Fruit fly (Drosophila melanogaster) whole organism, embryonic: ENCODE measurements around the gene Syt12.

ENCODE experiments used
- CG10431 ChIP-seq: fragments of 200-800 bp; sonication (Bioruptor generic); optimal IDR thresholded peaks from 3 replicates; lab custom pipeline; 2018; ENCODE audit warnings: missing biosample characterization, mild to moderate bottlenecking, missing genetic modification characterization
- CG11398 ChIP-seq: fragments of 200-800 bp; sonication (Bioruptor generic); optimal IDR thresholded peaks from 2 replicates; lab custom pipeline; 2016; ENCODE audit warnings: missing biosample characterization, missing genetic modification characterization
- CG11560 ChIP-seq: fragments of 200-800 bp; sonication (Bioruptor generic); IDR thresholded peaks from 3 replicates; pipeline ENCODE4 v1.3.6; 2022; ENCODE audit warnings: missing biosample characterization, missing genetic modification characterization
- CG12744 ChIP-seq: fragments of 200-800 bp; sonication (Bioruptor generic); optimal IDR thresholded peaks from 2 replicates; lab custom pipeline; 2016; ENCODE audit warnings: missing biosample characterization, missing genetic modification characterization
- CG14014 ChIP-seq: fragments of 200-800 bp; sonication (Bioruptor generic); IDR thresholded peaks from 2 replicates; pipeline ENCODE4 v1.3.6; 2022; ENCODE audit warnings: missing biosample characterization, missing genetic modification characterization
- CG15269 ChIP-seq: fragments of 200-800 bp; sonication (Bioruptor generic); optimal IDR thresholded peaks from 2 replicates; lab custom pipeline; 2018; ENCODE audit warnings: missing biosample characterization, mild to moderate bottlenecking, missing genetic modification characterization, moderate library complexity
- CG15601 ChIP-seq: fragments of 200-800 bp; sonication (Bioruptor generic); optimal IDR thresholded peaks from 3 replicates; lab custom pipeline; 2019; ENCODE audit warnings: missing biosample characterization, mild to moderate bottlenecking, missing genetic modification characterization, moderate library complexity
- CG17612 ChIP-seq: fragments of 200-800 bp; sonication (Bioruptor generic); IDR thresholded peaks from 2 replicates; pipeline ENCODE4 v1.3.6; 2022; ENCODE audit warnings: missing biosample characterization, missing genetic modification characterization
- CG18619 ChIP-seq: fragments of 200-800 bp; sonication (Bioruptor generic); optimal IDR thresholded peaks from 3 replicates; lab custom pipeline; 2017; ENCODE audit warnings: missing biosample characterization, mild to moderate bottlenecking, missing genetic modification characterization
- CG3163 ChIP-seq: fragments of 200-800 bp; sonication (Bioruptor generic); optimal IDR thresholded peaks from 3 replicates; lab custom pipeline; 2016; ENCODE audit warnings: missing biosample characterization, missing genetic modification characterization
- CG32532 ChIP-seq: fragments of 200-800 bp; sonication (Bioruptor generic); IDR thresholded peaks from 2 replicates; pipeline ENCODE4 v1.3.6; 2022; ENCODE audit warnings: missing biosample characterization, missing genetic modification characterization
- CG32767 ChIP-seq: fragments of 200-800 bp; sonication (Bioruptor generic); IDR thresholded peaks from 2 replicates; pipeline ENCODE4 v1.3.6; 2022; ENCODE audit warnings: missing biosample characterization, missing genetic modification characterization
- CG34422 ChIP-seq: fragments of 200-800 bp; sonication (Bioruptor generic); IDR thresholded peaks from 3 replicates; pipeline ENCODE4 v1.3.6; 2022; ENCODE audit warnings: missing biosample characterization, missing genetic modification characterization
- CG4328 ChIP-seq: fragments of 200-800 bp; sonication (Bioruptor generic); optimal IDR thresholded peaks from 3 replicates; lab custom pipeline; 2017; ENCODE audit warnings: missing biosample characterization, missing genetic modification reagents, missing genetic modification characterization
- CG43689 ChIP-seq: fragments of 200-800 bp; sonication (Bioruptor generic); IDR thresholded peaks from 2 replicates; pipeline ENCODE4 v1.3.6; 2022; ENCODE audit warnings: missing biosample characterization, missing genetic modification characterization
- CG8359 ChIP-seq: fragments of 200-800 bp; sonication (Bioruptor generic); optimal IDR thresholded peaks from 2 replicates; lab custom pipeline; 2017; ENCODE audit warnings: missing biosample characterization, mild to moderate bottlenecking, missing genetic modification characterization, borderline replicate concordance
- CG8924 ChIP-seq: fragments of 200-800 bp; optimal IDR thresholded peaks from 3 replicates; lab custom pipeline; 2019; ENCODE audit warnings: missing biosample characterization, mild to moderate bottlenecking, missing genetic modification characterization, moderate library complexity
- CG9215 ChIP-seq: fragments of 200-800 bp; sonication (Bioruptor generic); IDR thresholded peaks from 2 replicates; pipeline ENCODE4 v1.3.6; 2022; ENCODE audit warnings: missing biosample characterization, missing genetic modification characterization
- CG9797 ChIP-seq: fragments of 200-800 bp; sonication (Bioruptor generic); optimal IDR thresholded peaks from 3 replicates; lab custom pipeline; 2018; ENCODE audit warnings: missing biosample characterization, mild to moderate bottlenecking, missing genetic modification characterization
- CG9876 ChIP-seq: fragments of 200-800 bp; sonication (Bioruptor generic); optimal IDR thresholded peaks from 2 replicates; lab custom pipeline; 2016; ENCODE audit warnings: missing biosample characterization, missing genetic modification characterization
- D ChIP-seq, 2 experiments: fragments of 200-800 bp in 1 of 2; fragments of >200 bp in 1 of 2; sonication (Bioruptor generic) in 1 of 2; optimal IDR thresholded peaks; 2 replicates in 1 of 2; 3 replicates in 1 of 2; lab custom pipeline; 2017; ENCODE audit warnings: mild to moderate bottlenecking in 1 of 2, missing biosample characterization in 1 of 2, missing genetic modification characterization in 1 of 2, missing genetic modification reagents in 1 of 2
- Doc3 ChIP-seq: fragments of 200-800 bp; sonication (Bioruptor generic); IDR thresholded peaks from 3 replicates; pipeline ENCODE4 v1.3.6; 2022; ENCODE audit warnings: missing biosample characterization, missing genetic modification characterization; ENCODE audit not compliant: partially characterized antibody
- Dp ChIP-seq: fragments of 200-800 bp; sonication (Bioruptor generic); optimal IDR thresholded peaks from 2 replicates; lab custom pipeline; 2018; ENCODE audit warnings: missing biosample characterization, mild to moderate bottlenecking, missing genetic modification characterization, moderate library complexity
- Fer3 ChIP-seq: fragments of 200-800 bp; sonication (Bioruptor generic); optimal IDR thresholded peaks from 2 replicates; lab custom pipeline; 2018; ENCODE audit warnings: missing biosample characterization, mild to moderate bottlenecking, missing genetic modification characterization, moderate library complexity
- GATAe ChIP-seq: fragments of 200-800 bp; sonication (Bioruptor generic); conservative IDR thresholded peaks from 2 replicates; pipeline ENCODE4 v1.3.6; 2022; ENCODE audit warnings: missing biosample characterization, missing genetic modification characterization
- Hand ChIP-seq: fragments of 200-800 bp; sonication (Bioruptor generic); optimal IDR thresholded peaks from 2 replicates; lab custom pipeline; 2017; ENCODE audit warnings: mild to moderate bottlenecking, missing biosample characterization, missing genetic modification reagents, missing genetic modification characterization
- MBD-R2 ChIP-seq: fragments of 200-800 bp; sonication (Bioruptor generic); IDR thresholded peaks from 2 replicates; pipeline ENCODE4 v1.3.6; 2022; ENCODE audit warnings: missing biosample characterization, missing genetic modification characterization
- NC2α ChIP-seq: fragments of 200-800 bp; sonication (Bioruptor generic); optimal IDR thresholded peaks from 2 replicates; lab custom pipeline; 2016; ENCODE audit warnings: missing biosample characterization, missing genetic modification characterization
- PHDP ChIP-seq: fragments of 200-800 bp; sonication (Bioruptor generic); optimal IDR thresholded peaks from 3 replicates; lab custom pipeline; 2018; ENCODE audit warnings: missing biosample characterization, mild to moderate bottlenecking, missing genetic modification characterization, moderate library complexity
- Trl ChIP-seq, 3 experiments: fragments of >200 bp in 2 of 3; fragments of 200-800 bp in 1 of 3; sonication (Bioruptor generic) in 1 of 3; optimal IDR thresholded peaks; 2 replicates in 1 of 3; 3 replicates in 2 of 3; lab custom pipeline; 2016 to 2017; ENCODE audit warnings: missing biosample characterization in 1 of 3, missing genetic modification characterization in 1 of 3
- Xbp1 ChIP-seq: fragments of 200-800 bp; sonication (Bioruptor generic); optimal IDR thresholded peaks from 3 replicates; lab custom pipeline; 2016; ENCODE audit warnings: missing biosample characterization, mild to moderate bottlenecking, missing genetic modification characterization
- ap ChIP-seq: fragments of 200-800 bp; sonication (Bioruptor generic); IDR thresholded peaks from 2 replicates; pipeline ENCODE4 v1.3.6; 2022; ENCODE audit warnings: missing biosample characterization, missing genetic modification characterization
- bab2 ChIP-seq: fragments of 200-800 bp; sonication (Bioruptor generic); optimal IDR thresholded peaks from 2 replicates; lab custom pipeline; 2016; ENCODE audit warnings: missing biosample characterization, missing genetic modification characterization
- bcd ChIP-seq: fragments of 200-800 bp; sonication (Bioruptor generic); optimal IDR thresholded peaks from 2 replicates; lab custom pipeline; 2017; ENCODE audit warnings: missing biosample characterization, mild to moderate bottlenecking, missing genetic modification characterization
- bigmax ChIP-seq: fragments of 200-800 bp; sonication (Bioruptor generic); optimal IDR thresholded peaks from 2 replicates; lab custom pipeline; 2018; ENCODE audit warnings: missing biosample characterization, mild to moderate bottlenecking, missing genetic modification characterization
- dpn ChIP-seq, 2 experiments: fragments of 200-800 bp; sonication (Bioruptor generic); optimal IDR thresholded peaks; 3 replicates each; lab custom pipeline; 2016; ENCODE audit warnings: missing biosample characterization in 2 of 2, missing genetic modification characterization in 2 of 2
- gem ChIP-seq: fragments of 200-800 bp; sonication (Bioruptor generic); optimal IDR thresholded peaks from 2 replicates; lab custom pipeline; 2019; ENCODE audit warnings: missing biosample characterization, mild to moderate bottlenecking, missing genetic modification characterization, moderate library complexity
- grau ChIP-seq: fragments of 200-800 bp; optimal IDR thresholded peaks from 3 replicates; lab custom pipeline; 2019; ENCODE audit warnings: missing biosample characterization, mild to moderate bottlenecking, missing genetic modification characterization, moderate library complexity
- hth ChIP-seq: fragments of >200 bp; optimal IDR thresholded peaks from 2 replicates; lab custom pipeline; 2017; ENCODE audit warnings: inconsistent platforms
- insv ChIP-seq, 2 experiments: fragments of 200-800 bp; sonication (Bioruptor generic); optimal IDR thresholded peaks; 3 replicates each; lab custom pipeline; 2016 to 2018; ENCODE audit warnings: missing biosample characterization in 2 of 2, missing genetic modification characterization in 2 of 2
- kah ChIP-seq: fragments of 200-800 bp; sonication (Bioruptor generic); optimal IDR thresholded peaks from 2 replicates; lab custom pipeline; 2018; ENCODE audit warnings: missing biosample characterization, mild to moderate bottlenecking, missing genetic modification characterization
- kay ChIP-seq: fragments of 200-800 bp; sonication (Bioruptor generic); optimal IDR thresholded peaks from 2 replicates; lab custom pipeline; 2016; ENCODE audit warnings: missing biosample characterization, missing genetic modification characterization
- lbe ChIP-seq: fragments of 200-800 bp; sonication (Bioruptor generic); optimal IDR thresholded peaks from 2 replicates; lab custom pipeline; 2016; ENCODE audit warnings: missing biosample characterization, mild to moderate bottlenecking, missing genetic modification characterization
- lmd ChIP-seq: fragments of 200-800 bp; sonication (Bioruptor generic); IDR thresholded peaks from 2 replicates; pipeline ENCODE4 v1.3.6; 2022; ENCODE audit warnings: missing biosample characterization, missing genetic modification characterization
- maf-S ChIP-seq: fragments of 200-800 bp; sonication (Bioruptor generic); optimal IDR thresholded peaks from 2 replicates; lab custom pipeline; 2016; ENCODE audit warnings: missing biosample characterization, missing genetic modification characterization
- salm ChIP-seq: fragments of 200-800 bp; sonication (Bioruptor generic); optimal IDR thresholded peaks from 2 replicates; lab custom pipeline; 2018; ENCODE audit warnings: missing biosample characterization, mild to moderate bottlenecking, missing genetic modification characterization
- sd ChIP-seq: fragments of 200-800 bp; sonication (Bioruptor generic); optimal IDR thresholded peaks from 3 replicates; lab custom pipeline; 2018; ENCODE audit warnings: missing biosample characterization, mild to moderate bottlenecking, missing genetic modification characterization, moderate library complexity
- stwl ChIP-seq: fragments of 200-800 bp; sonication (Bioruptor generic); optimal IDR thresholded peaks from 3 replicates; lab custom pipeline; 2018; ENCODE audit warnings: missing biosample characterization, mild to moderate bottlenecking, missing genetic modification characterization, moderate library complexity
- twi ChIP-seq: fragments of 200-800 bp; optimal IDR thresholded peaks from 2 replicates; lab custom pipeline; 2019; ENCODE audit warnings: missing biosample characterization, mild to moderate bottlenecking, missing genetic modification characterization, moderate library complexity
- unpg ChIP-seq: fragments of 200-800 bp; sonication (Bioruptor generic); optimal IDR thresholded peaks from 3 replicates; lab custom pipeline; 2018; ENCODE audit warnings: missing biosample characterization, mild to moderate bottlenecking, missing genetic modification characterization, moderate library complexity

Syt12 gene

DNA sequence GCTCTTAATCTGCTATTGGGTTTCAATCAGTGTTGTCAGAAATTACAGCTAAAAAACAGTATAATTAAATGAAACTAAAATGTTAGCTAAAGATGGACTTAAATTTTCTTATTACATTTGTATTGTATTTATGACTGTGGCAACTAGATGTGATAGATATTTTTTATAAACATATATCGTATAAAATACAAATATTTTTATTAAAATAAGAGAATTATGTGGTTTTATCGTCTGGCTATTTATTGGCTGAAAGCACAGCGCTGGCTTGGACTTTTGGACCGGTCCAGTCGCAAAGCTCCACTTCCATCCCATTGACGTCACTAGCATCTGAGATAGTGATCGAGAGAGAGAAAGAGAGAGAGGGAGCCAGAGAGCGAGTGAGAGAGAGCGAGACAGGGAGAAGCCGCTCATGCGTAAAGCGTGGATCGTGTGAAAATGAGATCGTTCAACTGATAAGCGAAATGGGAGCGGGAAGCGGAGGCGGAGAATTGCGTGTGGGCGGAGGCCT lies 39.6 kb upstream of the Syt12 start (continued):
- TF ChIP-seq dpn (GFP tag; optimal IDR thresholded peaks at IDR 0.05; lab: Kevin White, UChicago): peak in 1 of 2 experiments; percentile 11
- no peak for TF ChIP-seq insv (GFP tag; optimal IDR thresholded peaks at IDR 0.05; lab: Kevin White, UChicago)
- TF ChIP-seq bcd (GFP tag; lab: Kevin White, UChicago): peak; percentile 39
- peak; percentile 39 for TF ChIP-seq salm (tag; lab: Kevin White, UChicago)
- no peak; the same call in 1 of the 2 replicates for TF ChIP-seq MBD-R2 (GFP tag; lab: Robert Waterston, UW)
- no peak for TF ChIP-seq NC2α (GFP tag; lab: Kevin White, UChicago)
- TF ChIP-seq CG15601 (tag; lab: Kevin White, UChicago): peak; percentile 91
- peak; percentile 29 for TF ChIP-seq CG8924
- TF ChIP-seq CG11560: no peak
- TF ChIP-seq CG18619: no peak
- TF ChIP-seq D (optimal IDR thresholded peaks at IDR 0.05; lab: Kevin White, UChicago): no peak
- TF ChIP-seq D (GFP tag; optimal IDR thresholded peaks at IDR 0.05; lab: Kevin White, UChicago): no peak
- TF ChIP-seq CG15269 (tag; lab: Kevin White, UChicago): peak; percentile 51
- TF ChIP-seq Fer3 (tag; lab: Kevin White, UChicago): peak; percentile 51
- peak; percentile 62 for TF ChIP-seq grau (tag; lab: Kevin White, UChicago)
- TF ChIP-seq bab2 (GFP tag; lab: Kevin White, UChicago): no peak
- TF ChIP-seq CG3163 (GFP tag; lab: Kevin White, UChicago): no peak
- 0 out of 2 replicates have a peak, but pooled peaks have one; percentile 28 for TF ChIP-seq CG32532 (GFP tag; lab: Robert Waterston, UW)
- no peak for TF ChIP-seq ap (GFP tag; lab: Robert Waterston, UW)
- no peak for TF ChIP-seq kah
- TF ChIP-seq Trl (optimal IDR thresholded peaks at IDR 0.05; lab: Kevin White, UChicago): peak; percentile 53 to 80
- no peak for TF ChIP-seq Trl (GFP tag; optimal IDR thresholded peaks at IDR 0.05; lab: Kevin White, UChicago)
- no peak; the same call in 1 of the 2 replicates for TF ChIP-seq lmd (GFP tag; lab: Robert Waterston, UW)
- peak; percentile 61 for TF ChIP-seq gem (tag; lab: Kevin White, UChicago)
- peak; percentile 40 for TF ChIP-seq unpg
- no peak for TF ChIP-seq GATAe (GFP tag; lab: Robert Waterston, UW)
- peak; percentile 20 for TF ChIP-seq lbe (GFP tag; lab: Kevin White, UChicago)
- no peak for TF ChIP-seq hth (lab: Kevin White, UChicago)
- TF ChIP-seq bigmax: no peak
- TF ChIP-seq twi: no peak
- peak; percentile 0 for TF ChIP-seq sd (tag; lab: Kevin White, UChicago)
- peak; percentile 24 for TF ChIP-seq CG4328
- no peak for TF ChIP-seq CG32767 (GFP tag; lab: Robert Waterston, UW)
- no peak for TF ChIP-seq CG9797 (GFP tag; lab: Kevin White, UChicago)
- no peak for TF ChIP-seq Dp
- no peak for TF ChIP-seq CG11398 (GFP tag; lab: Kevin White, UChicago)
- TF ChIP-seq PHDP: peak; percentile 58
- 0 out of 2 replicates have a peak, but pooled peaks have one; percentile 26 for TF ChIP-seq CG9215 (GFP tag; lab: Robert Waterston, UW)
- TF ChIP-seq CG12744 (GFP tag; lab: Kevin White, UChicago): no peak
- TF ChIP-seq CG43689 (GFP tag; lab: Robert Waterston, UW): no peak
- peak; percentile 27 for TF ChIP-seq Hand (GFP tag; lab: Kevin White, UChicago)
- TF ChIP-seq CG8359: no peak
- no peak for TF ChIP-seq CG34422 (GFP tag; lab: Robert Waterston, UW)
- no peak for TF ChIP-seq CG9876 (GFP tag; lab: Kevin White, UChicago)
- no peak for TF ChIP-seq maf-S (GFP tag; lab: Kevin White, UChicago)
- no peak for TF ChIP-seq Xbp1 (GFP tag; lab: Kevin White, UChicago)
- TF ChIP-seq Doc3 (GFP tag; lab: Robert Waterston, UW): no peak
- TF ChIP-seq stwl: no peak
- TF ChIP-seq CG10431 (GFP tag; lab: Kevin White, UChicago): no peak
- TF ChIP-seq CG14014 (GFP tag; lab: Robert Waterston, UW): no peak
- no peak for TF ChIP-seq CG17612 (GFP tag; lab: Robert Waterston, UW)
- TF ChIP-seq kay (GFP tag; lab: Kevin White, UChicago): no peak
